Fruit fly (Drosophila melanogaster): ENCODE results near the gene CG31523.

DNA sequence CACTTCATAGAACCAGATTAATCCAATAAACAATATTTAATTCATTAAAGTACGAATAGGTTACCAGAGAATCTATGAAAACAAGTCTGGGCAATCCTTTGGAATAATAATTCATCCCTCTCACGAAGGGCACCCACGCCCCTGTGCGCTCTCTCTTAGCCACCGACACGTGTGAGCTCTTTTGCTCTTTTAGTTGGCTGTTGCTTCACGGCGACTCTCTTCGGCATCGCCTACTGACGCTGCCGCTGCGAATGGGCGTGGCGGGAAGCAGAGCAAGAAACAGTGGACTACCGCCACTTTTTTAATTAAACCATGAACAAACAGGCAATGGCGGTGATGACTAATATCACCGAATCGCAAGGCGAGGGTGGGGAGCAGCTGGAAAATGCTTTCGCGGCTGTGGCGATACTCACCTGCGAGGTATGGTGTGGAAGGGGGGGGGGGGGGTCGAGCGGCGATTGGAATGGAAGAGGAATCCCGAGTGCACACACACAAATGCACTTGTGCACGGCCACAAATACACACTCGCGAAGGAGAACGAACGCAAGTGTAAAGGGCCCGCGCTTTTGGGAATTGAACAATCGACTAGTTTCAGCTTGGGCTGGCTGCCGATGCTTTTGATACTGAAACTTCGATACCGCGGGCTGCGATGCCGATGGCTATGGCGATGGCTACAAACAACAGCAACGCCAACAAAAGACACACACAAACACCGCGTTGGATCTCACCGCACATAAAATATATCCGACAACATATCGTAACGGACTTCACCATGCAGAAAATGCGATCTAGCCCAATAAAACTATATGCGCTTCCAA lies 578 bp downstream of the CG31523 start:
- TF ChIP-seq usp (GFP tag; optimal IDR thresholded peaks at IDR 0.05), result no peak
- peak in 1 of 2 experiments; percentile 91 for TF ChIP-seq foxo (GFP tag; optimal IDR thresholded peaks at IDR 0.05)
- TF ChIP-seq HLH106 (tag; optimal IDR thresholded peaks at IDR 0.05), result peak; percentile 64
- no peak for TF ChIP-seq Dfd (GFP tag; optimal IDR thresholded peaks at IDR 0.05)
- TF ChIP-seq pan (optimal IDR thresholded peaks at IDR 0.05), result no peak
- TF ChIP-seq rgr (GFP tag; optimal IDR thresholded peaks at IDR 0.05), result peak; percentile 90
- TF ChIP-seq psq (GFP tag; optimal IDR thresholded peaks at IDR 0.05), result peak; percentile 68
- no peak for TF ChIP-seq lola (GFP tag; optimal IDR thresholded peaks at IDR 0.05)
- no peak for TF ChIP-seq Abd-B (GFP tag; optimal IDR thresholded peaks at IDR 0.05)
- peak; percentile 86 for TF ChIP-seq Dif (GFP tag; optimal IDR thresholded peaks at IDR 0.05; ENCODE audit: partially characterized antibody)
- peak; percentile 79 for TF ChIP-seq Vsx2 (GFP tag; optimal IDR thresholded peaks at IDR 0.05; ENCODE audit: partially characterized antibody)
- peak; percentile 69 for TF ChIP-seq CrebA (GFP tag; optimal IDR thresholded peaks at IDR 0.05; ENCODE audit: borderline replicate concordance)
- TF ChIP-seq br (GFP tag; optimal IDR thresholded peaks at IDR 0.05), result peak; percentile 90
- peak; percentile 91 for TF ChIP-seq h (GFP tag; optimal IDR thresholded peaks at IDR 0.05)
